Worm (Caenorhabditis elegans): ENCODE data around the gene T22B2.2.

DNA sequence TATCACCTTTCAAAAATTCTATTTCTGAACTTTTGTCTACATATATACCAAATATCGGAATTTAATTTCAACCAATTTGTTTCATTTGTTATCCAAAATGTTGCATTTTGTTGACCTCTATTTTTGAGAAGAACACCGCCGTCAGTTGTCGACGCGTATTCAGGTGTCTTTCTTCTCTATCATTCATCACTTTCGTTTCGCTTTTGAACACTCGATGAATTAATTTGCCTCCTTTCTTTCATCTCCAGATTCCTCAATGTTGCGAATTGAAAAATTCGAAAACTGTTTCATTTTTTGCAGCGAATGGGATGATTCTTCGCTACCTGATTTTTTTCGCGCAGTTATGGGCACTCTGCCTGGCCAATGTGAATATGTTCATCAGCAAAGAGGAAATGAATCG is 38.1 kb downstream of the T22B2.2 start, which contains the start of gene lin-18:
- TF ChIP-seq ztf-11 (tag; optimal IDR thresholded peaks at IDR 0.05): no peak
- no peak for TF ChIP-seq lsy-12 (tag; optimal IDR thresholded peaks at IDR 0.05)
- no peak for TF ChIP-seq fkh-10 (GFP tag; optimal IDR thresholded peaks at IDR 0.05)
- no peak for TF ChIP-seq mdl-1 (tag; optimal IDR thresholded peaks at IDR 0.05)
- no peak for TF ChIP-seq nfya-1 (tag; optimal IDR thresholded peaks at IDR 0.05; ENCODE audit: insufficient read depth)
- no peak for TF ChIP-seq elt-2 (tag; optimal IDR thresholded peaks at IDR 0.05)
- no peak for TF ChIP-seq ztf-4 (tag; optimal IDR thresholded peaks at IDR 0.05)
- TF ChIP-seq ceh-82 (tag; optimal IDR thresholded peaks at IDR 0.05): no peak
- no peak for TF ChIP-seq nhr-76 (tag; optimal IDR thresholded peaks at IDR 0.05)
- TF ChIP-seq pqm-1 (tag; optimal IDR thresholded peaks at IDR 0.05): no peak
- TF ChIP-seq ceh-16 (tag; optimal IDR thresholded peaks at IDR 0.05): no peak
- TF ChIP-seq elt-1 (tag; optimal IDR thresholded peaks at IDR 0.05): no peak
- no peak for TF ChIP-seq tbx-2 (tag; optimal IDR thresholded peaks at IDR 0.05)
